Fruit fly (Drosophila melanogaster) whole organism, wandering third instar larva: Measurements from ENCODE around the gene lwr.

Experiments used
- Abd-B ChIP-seq: fragments of >200 bp; optimal IDR thresholded peaks from 2 replicates; lab custom pipeline; 2017; ENCODE audit warnings: missing biosample characterization, missing genetic modification characterization
- CG32264 ChIP-seq: fragments of 200-800 bp; sonication (Bioruptor generic); optimal IDR thresholded peaks from 2 replicates; lab custom pipeline; 2016; ENCODE audit warnings: missing biosample characterization, missing genetic modification characterization
- CG9705 ChIP-seq: fragments of 200-800 bp; sonication (Bioruptor generic); optimal IDR thresholded peaks from 2 replicates; lab custom pipeline; 2018; ENCODE audit warnings: missing biosample characterization, mild to moderate bottlenecking, missing genetic modification characterization
- CrebA ChIP-seq: fragments of 200-800 bp; sonication (Bioruptor generic); optimal IDR thresholded peaks from 2 replicates; lab custom pipeline; 2016; ENCODE audit warnings: missing biosample characterization, mild to moderate bottlenecking, missing genetic modification characterization, borderline replicate concordance
- Dfd ChIP-seq: fragments of >200 bp; optimal IDR thresholded peaks from 2 replicates; lab custom pipeline; 2017; ENCODE audit warnings: missing biosample characterization, missing genetic modification characterization
- Dif ChIP-seq: fragments of 200-275, 200-300 bp; sonication (Bioruptor generic); optimal IDR thresholded peaks from 2 replicates; lab custom pipeline; 2018; ENCODE audit warnings: missing biosample characterization, missing genetic modification characterization; ENCODE audit not compliant: partially characterized antibody
- GATAd ChIP-seq: sonication (Bioruptor generic); optimal IDR thresholded peaks from 2 replicates; lab custom pipeline; 2016; ENCODE audit warnings: missing biosample characterization, missing genetic modification characterization
- HLH106 ChIP-seq: fragments of 200-800 bp; optimal IDR thresholded peaks from 3 replicates; lab custom pipeline; 2019; ENCODE audit warnings: missing biosample characterization, mild to moderate bottlenecking, missing genetic modification characterization, moderate library complexity
- Hnf4 ChIP-seq: fragments of 200-800 bp; sonication (Bioruptor generic); optimal IDR thresholded peaks from 2 replicates; lab custom pipeline; 2016; ENCODE audit warnings: missing biosample characterization, mild to moderate bottlenecking, missing genetic modification characterization
- Hr78 ChIP-seq: fragments of >200 bp; optimal IDR thresholded peaks from 2 replicates; lab custom pipeline; 2017; ENCODE audit warnings: missing biosample characterization, missing genetic modification characterization
- Hr83 ChIP-seq: fragments of 200-300 bp; sonication (Bioruptor generic); optimal IDR thresholded peaks from 2 replicates; lab custom pipeline; 2016; ENCODE audit warnings: missing biosample characterization, mild to moderate bottlenecking, missing genetic modification characterization, moderate library complexity; ENCODE audit not compliant: poor library complexity, severe bottlenecking
- Jra ChIP-seq: sonication (Bioruptor generic); optimal IDR thresholded peaks from 2 replicates; lab custom pipeline; 2016; ENCODE audit warnings: missing biosample characterization, missing genetic modification characterization
- Mio ChIP-seq: sonication (Bioruptor generic); optimal IDR thresholded peaks from 2 replicates; lab custom pipeline; 2016; ENCODE audit warnings: missing biosample characterization, missing genetic modification characterization
- Myc ChIP-seq: fragments of >200 bp; optimal IDR thresholded peaks from 2 replicates; lab custom pipeline; 2017
- N ChIP-seq: fragments of >200 bp; optimal IDR thresholded peaks from 2 replicates; lab custom pipeline; 2018; ENCODE audit warnings: missing biosample characterization, missing external identifiers, missing genetic modification characterization
- OdsH ChIP-seq: fragments of 200-800 bp; sonication (Bioruptor generic); optimal IDR thresholded peaks from 2 replicates; lab custom pipeline; 2016; ENCODE audit warnings: missing biosample characterization, mild to moderate bottlenecking, missing genetic modification characterization
- Rel ChIP-seq, 2 experiments: fragments of 200-800 bp; sonication (Bioruptor generic) in 1 of 2; optimal IDR thresholded peaks; 2 replicates in 1 of 2; 3 replicates in 1 of 2; lab custom pipeline; 2016 to 2019; ENCODE audit warnings: mild to moderate bottlenecking in 2 of 2, missing biosample characterization in 2 of 2, missing genetic modification characterization in 2 of 2, moderate library complexity in 1 of 2
- Sp1 ChIP-seq: fragments of 200-800 bp; sonication (Bioruptor generic); optimal IDR thresholded peaks from 3 replicates; lab custom pipeline; 2019; ENCODE audit warnings: missing biosample characterization, mild to moderate bottlenecking, missing genetic modification characterization, moderate library complexity
- Vsx2 ChIP-seq: fragments of 200-300, 225-300 bp; sonication (Bioruptor generic); optimal IDR thresholded peaks from 2 replicates; lab custom pipeline; 2018; ENCODE audit warnings: missing biosample characterization, missing genetic modification characterization; ENCODE audit not compliant: partially characterized antibody
- br ChIP-seq: fragments of 200-800 bp; sonication (Bioruptor generic); optimal IDR thresholded peaks from 2 replicates; lab custom pipeline; 2016; ENCODE audit warnings: missing biosample characterization, missing genetic modification characterization
- brk ChIP-seq: fragments of 200-800 bp; sonication (Bioruptor generic); optimal IDR thresholded peaks from 2 replicates; lab custom pipeline; 2016; ENCODE audit warnings: missing biosample characterization, mild to moderate bottlenecking, missing genetic modification characterization
- dl ChIP-seq, 2 experiments: fragments of 175-275, 200-275 bp in 1 of 2; fragments of 200-275 bp in 1 of 2; sonication (Bioruptor generic); optimal IDR thresholded peaks; lab custom pipeline; 2018; ENCODE audit warnings: mild to moderate bottlenecking in 2 of 2, missing biosample characterization in 2 of 2, missing genetic modification characterization in 2 of 2, moderate library complexity in 2 of 2; ENCODE audit not compliant: partially characterized antibody in 2 of 2, insufficient read depth in 1 of 2
- dmrt93B ChIP-seq: fragments of 200-800 bp; sonication (Bioruptor generic); optimal IDR thresholded peaks from 2 replicates; lab custom pipeline; 2018; ENCODE audit warnings: missing biosample characterization, mild to moderate bottlenecking, missing genetic modification characterization
- dsf ChIP-seq: sonication (Bioruptor generic); optimal IDR thresholded peaks from 2 replicates; lab custom pipeline; 2016; ENCODE audit warnings: missing biosample characterization, missing genetic modification characterization, borderline replicate concordance
- ey ChIP-seq: fragments of 200-800 bp; sonication (Bioruptor generic); optimal IDR thresholded peaks from 2 replicates; lab custom pipeline; 2016; ENCODE audit warnings: missing biosample characterization, missing genetic modification characterization
- foxo ChIP-seq, 2 experiments: fragments of 200-800 bp; sonication (Bioruptor generic); optimal IDR thresholded peaks; 2 replicates in 1 of 2; 3 replicates in 1 of 2; lab custom pipeline; 2016 to 2017; ENCODE audit warnings: missing biosample characterization in 2 of 2, missing genetic modification characterization in 2 of 2
- fru ChIP-seq: fragments of 200-800 bp; sonication (Bioruptor generic); optimal IDR thresholded peaks from 3 replicates; lab custom pipeline; 2016; ENCODE audit warnings: missing biosample characterization, mild to moderate bottlenecking, missing genetic modification characterization
- h ChIP-seq: fragments of 200-800 bp; sonication (Bioruptor generic); optimal IDR thresholded peaks from 3 replicates; lab custom pipeline; 2016; ENCODE audit warnings: missing biosample characterization, mild to moderate bottlenecking, missing genetic modification characterization
- jim ChIP-seq: fragments of 175-275, 200-325 bp; sonication (Bioruptor generic); optimal IDR thresholded peaks from 2 replicates; lab custom pipeline; 2016; ENCODE audit warnings: missing biosample characterization, mild to moderate bottlenecking, missing genetic modification characterization
- lola ChIP-seq: fragments of >200 bp; optimal IDR thresholded peaks from 2 replicates; lab custom pipeline; 2017; ENCODE audit warnings: missing biosample characterization, missing genetic modification characterization
- pan ChIP-seq: fragments of >200 bp; optimal IDR thresholded peaks from 2 replicates; lab custom pipeline; 2017
- psq ChIP-seq: fragments of 200-800 bp; sonication (Bioruptor generic); optimal IDR thresholded peaks from 3 replicates; lab custom pipeline; 2017; ENCODE audit warnings: missing biosample characterization, mild to moderate bottlenecking, missing genetic modification characterization, moderate library complexity
- rgr ChIP-seq: fragments of 200-800 bp; sonication (Bioruptor generic); optimal IDR thresholded peaks from 3 replicates; lab custom pipeline; 2016; ENCODE audit warnings: missing biosample characterization, mild to moderate bottlenecking, missing genetic modification characterization
- sage ChIP-seq: fragments of 200-800 bp; sonication (Bioruptor generic); optimal IDR thresholded peaks from 2 replicates; lab custom pipeline; 2016; ENCODE audit warnings: missing biosample characterization, mild to moderate bottlenecking, missing genetic modification characterization
- sv ChIP-seq: fragments of 200-800 bp; sonication (Bioruptor generic); optimal IDR thresholded peaks from 3 replicates; lab custom pipeline; 2016; ENCODE audit warnings: missing biosample characterization, missing genetic modification characterization
- tai ChIP-seq: sonication (Bioruptor generic); optimal IDR thresholded peaks from 2 replicates; lab custom pipeline; 2016; ENCODE audit warnings: missing biosample characterization, missing genetic modification characterization
- usp ChIP-seq: fragments of >200 bp; optimal IDR thresholded peaks from 2 replicates; lab custom pipeline; 2017; ENCODE audit warnings: missing biosample characterization, missing genetic modification characterization
- woc ChIP-seq: sonication (Bioruptor generic); optimal IDR thresholded peaks from 2 replicates; lab custom pipeline; 2016; ENCODE audit warnings: missing biosample characterization, mild to moderate bottlenecking, missing genetic modification characterization

lwr gene

dm6 chr2L:510534-511014 lies 31.8 kb downstream of the lwr start:
- peak; percentile 17 for TF ChIP-seq Mio
- TF ChIP-seq tai (GFP tag; lab: Kevin White, UChicago) = no peak
- TF ChIP-seq sv (GFP tag; lab: Kevin White, UChicago) = peak; percentile 5
- peak; percentile 35 for TF ChIP-seq brk (GFP tag; lab: Kevin White, UChicago)
- peak; percentile 69 for TF ChIP-seq fru (GFP tag; lab: Kevin White, UChicago)
- peak; percentile 86 for TF ChIP-seq Sp1 (GFP tag; lab: Kevin White, UChicago)
- no peak for TF ChIP-seq Myc
- TF ChIP-seq Rel (GFP tag; optimal IDR thresholded peaks at IDR 0.05; lab: Kevin White, UChicago) = peak; percentile 74
- TF ChIP-seq Rel (tag; optimal IDR thresholded peaks at IDR 0.05; lab: Kevin White, UChicago) = peak; percentile 82
- TF ChIP-seq HLH106 = peak; percentile 68
- peak; percentile 19 for TF ChIP-seq Hnf4 (GFP tag; lab: Kevin White, UChicago)
- TF ChIP-seq CrebA = no peak
- peak; percentile 73 for TF ChIP-seq jim (GFP tag; lab: Kevin White, UChicago)
- TF ChIP-seq dsf (GFP tag; lab: Kevin White, UChicago) = no peak
- peak; percentile 70 for TF ChIP-seq h (GFP tag; lab: Kevin White, UChicago)
- no peak for TF ChIP-seq pan (lab: Kevin White, UChicago)
- TF ChIP-seq usp (GFP tag; lab: Kevin White, UChicago) = no peak
- peak in 1 of 2 experiments; percentile 57 for TF ChIP-seq foxo (GFP tag; optimal IDR thresholded peaks at IDR 0.05; lab: Kevin White, UChicago)
- TF ChIP-seq dl (GFP tag; optimal IDR thresholded peaks at IDR 0.05; lab: Kevin White, UChicago; ENCODE audit: insufficient read depth in 1 of 2, partially characterized antibody in 2 of 2) = peak; percentile 19 to 72
- peak; percentile 78 for TF ChIP-seq br (GFP tag; lab: Kevin White, UChicago)
- peak; percentile 65 for TF ChIP-seq rgr (GFP tag; lab: Kevin White, UChicago)
- no peak for TF ChIP-seq Hr78 (GFP tag; lab: Kevin White, UChicago)
- TF ChIP-seq Jra = peak; percentile 40
- no peak for TF ChIP-seq ey
- TF ChIP-seq sage (GFP tag; lab: Kevin White, UChicago) = peak; percentile 77
- peak; percentile 50 for TF ChIP-seq Dif (GFP tag; lab: Kevin White, UChicago)
- TF ChIP-seq Hr83 (GFP tag; lab: Kevin White, UChicago) = peak; percentile 81
- TF ChIP-seq Abd-B (GFP tag; lab: Kevin White, UChicago) = no peak
- TF ChIP-seq Vsx2 (GFP tag; lab: Kevin White, UChicago) = peak; percentile 46
- TF ChIP-seq OdsH (GFP tag; lab: Kevin White, UChicago) = peak; percentile 73
- TF ChIP-seq Dfd = no peak
- TF ChIP-seq dmrt93B (GFP tag; lab: Kevin White, UChicago) = peak; percentile 69
- peak; percentile 68 for TF ChIP-seq CG9705
- peak; percentile 40 for TF ChIP-seq CG32264 (GFP tag; lab: Kevin White, UChicago)
- peak; percentile 82 for TF ChIP-seq psq (GFP tag; lab: Kevin White, UChicago)
- no peak for TF ChIP-seq N (GFP tag; lab: Kevin White, UChicago)
- peak; percentile 48 for TF ChIP-seq woc (GFP tag; lab: Kevin White, UChicago)
- TF ChIP-seq lola = no peak
- no peak for TF ChIP-seq GATAd (GFP tag; lab: Kevin White, UChicago)

- TF ChIP-seq br (GFP tag; lab: Kevin White, UChicago) = no peak
- no peak for TF ChIP-seq ey
- peak; percentile 45 for TF ChIP-seq Vsx2 (GFP tag; lab: Kevin White, UChicago)
- peak; percentile 31 for TF ChIP-seq psq (GFP tag; lab: Kevin White, UChicago)
- TF ChIP-seq dl (GFP tag; optimal IDR thresholded peaks at IDR 0.05; lab: Kevin White, UChicago; ENCODE audit: insufficient read depth in 1 of 2, partially characterized antibody in 2 of 2) = peak in 1 of 2 experiments; percentile 20
- no peak for TF ChIP-seq Jra
- TF ChIP-seq CG32264 (GFP tag; lab: Kevin White, UChicago) = no peak
- TF ChIP-seq Dif (GFP tag; lab: Kevin White, UChicago) = peak; percentile 44
- no peak for TF ChIP-seq OdsH (GFP tag; lab: Kevin White, UChicago)
- no peak for TF ChIP-seq lola
- TF ChIP-seq, all 38 proteins: peak for 4
These were observed 35.2 kb downstream of the lwr start for dm6 chr2L:507169-507568.
